Fruit fly (Drosophila melanogaster): ENCODE measurements around the gene CG32073.

DNA sequence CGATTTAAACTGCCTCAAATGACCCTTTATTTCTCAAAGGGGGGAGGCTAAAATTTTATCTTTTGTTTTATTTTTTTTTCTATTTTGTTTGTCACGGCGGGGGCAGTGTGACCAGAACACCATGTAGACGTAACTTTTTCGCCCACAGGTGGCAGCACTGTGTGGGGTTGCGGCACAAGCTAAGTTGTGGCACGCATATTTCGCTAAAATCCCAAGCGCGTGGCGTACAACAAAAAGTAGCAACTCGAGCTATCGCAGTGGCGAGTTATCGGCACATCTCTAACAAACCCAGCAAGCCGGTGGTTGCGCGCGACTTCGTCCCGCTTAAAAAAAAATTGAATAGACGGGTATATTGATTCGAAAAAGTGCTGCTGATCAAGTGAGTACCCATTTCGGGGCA lies 15.7 kb upstream of the CG32073 start, which contains the start of the genes Ufd1 and NaPi-III:
- TF ChIP-seq usp (GFP tag; optimal IDR thresholded peaks at IDR 0.05) (no peak), psq (optimal IDR thresholded peaks at IDR 0.05) (no peak), EcR (GFP tag; optimal IDR thresholded peaks at IDR 0.05) (no peak), CG8478 (optimal IDR thresholded peaks at IDR 0.05) (no peak), pan (optimal IDR thresholded peaks at IDR 0.05) (no peak), Dll (optimal IDR thresholded peaks at IDR 0.05) (no peak)
